Worm (Caenorhabditis elegans) whole organism, L3 larva: ENCODE results near the gene egl-43.

ENCODE experiments used
- jun-1 ChIP-seq: fragments of 150-350 bp; optimal IDR thresholded peaks from 2 replicates; lab custom pipeline; 2014; ENCODE audit warnings: missing biosample characterization, missing genetic modification reagents, missing genetic modification characterization
- lsy-12 ChIP-seq: sonication (generic microtip); optimal IDR thresholded peaks from 2 replicates; lab custom pipeline; 2016; ENCODE audit warnings: mild to moderate bottlenecking, missing genetic modification characterization, missing compliant biosample characterization
- mdl-1 ChIP-seq: fragments of 150-350 bp; optimal IDR thresholded peaks from 2 replicates; lab custom pipeline; 2014; ENCODE audit warnings: missing biosample characterization, missing genetic modification characterization
- skn-1 ChIP-seq: fragments of 150-350 bp; optimal IDR thresholded peaks from 2 replicates; lab custom pipeline; 2014; ENCODE audit warnings: missing biosample characterization, missing genetic modification characterization

DNA sequence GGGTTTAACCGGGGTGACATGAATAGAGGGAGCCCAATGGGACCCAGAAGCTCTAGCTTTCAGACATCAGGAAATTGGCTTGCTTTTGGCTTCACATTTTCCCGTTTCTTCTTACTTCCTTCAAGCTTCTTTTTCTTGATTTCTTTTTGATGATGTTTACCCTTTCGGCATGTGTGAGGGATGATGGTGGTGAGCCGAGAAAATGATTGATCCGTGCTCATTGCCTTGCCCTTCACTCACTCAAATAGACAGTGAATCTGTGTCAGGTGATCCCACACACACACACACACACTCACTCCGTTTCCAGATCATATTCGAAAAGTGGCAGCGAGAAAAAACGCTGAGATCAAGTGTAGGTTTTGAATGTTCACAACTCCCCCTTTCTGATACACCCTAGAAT is 39.7 kb downstream of the egl-43 start:
- TF ChIP-seq mdl-1 (tag; lab: Kevin White, UChicago) (no peak), skn-1 (tag; lab: Kevin White, UChicago) (no peak), lsy-12 (no peak), jun-1 (no peak)
